Worm (Caenorhabditis elegans) whole organism, L1 larva: ENCODE measurements around the gene fem-3.

Experiments used
- F16B12.6 ChIP-seq: fragments of 150-350 bp; optimal IDR thresholded peaks from 2 replicates; lab custom pipeline; 2014; ENCODE audit warnings: missing biosample characterization, missing genetic modification characterization
- Y116A8C.19 ChIP-seq: sonication (generic microtip); optimal IDR thresholded peaks from 2 replicates; lab custom pipeline; 2016; ENCODE audit warnings: missing compliant biosample characterization, missing genetic modification characterization, borderline replicate concordance
- aha-1 ChIP-seq: fragments of 150-350 bp; optimal IDR thresholded peaks from 2 replicates; lab custom pipeline; 2014; ENCODE audit warnings: missing biosample characterization, missing genetic modification characterization
- aly-2 ChIP-seq: fragments of 150-350 bp; optimal IDR thresholded peaks from 2 replicates; lab custom pipeline; 2014; ENCODE audit warnings: missing biosample characterization, missing genetic modification characterization
- ama-1 ChIP-seq: fragments of 150-350 bp; optimal IDR thresholded peaks from 2 replicates; lab custom pipeline; 2014
- blmp-1 ChIP-seq: fragments of 150-350 bp; optimal IDR thresholded peaks from 2 replicates; lab custom pipeline; 2014; ENCODE audit warnings: missing biosample characterization, missing genetic modification characterization
- ceh-8 ChIP-seq: fragments of 200-800 bp; sonication (Bioruptor generic); optimal IDR thresholded peaks from 2 replicates; lab custom pipeline; 2018; ENCODE audit warnings: mild to moderate bottlenecking, missing genetic modification characterization, moderate library complexity, missing compliant biosample characterization
- ceh-88 ChIP-seq: fragments of 200-800 bp; sonication (Bioruptor generic); IDR thresholded peaks from 2 replicates; pipeline ENCODE4 v1.3.6; 2022; ENCODE audit warnings: missing genetic modification characterization, missing compliant biosample characterization
- ces-1 ChIP-seq: fragments of 150-350 bp; optimal IDR thresholded peaks from 2 replicates; lab custom pipeline; 2014; ENCODE audit warnings: missing biosample characterization, missing genetic modification reagents, missing genetic modification characterization
- dpl-1 ChIP-seq, 3 experiments: fragments of 150-350 bp in 2 of 3; sonication (generic microtip) in 1 of 3; optimal IDR thresholded peaks; 2 replicates each; lab custom pipeline; 2014 to 2017; ENCODE audit warnings: missing biosample characterization in 3 of 3, missing genetic modification characterization in 3 of 3, missing genetic modification reagents in 3 of 3
- efl-1 ChIP-seq, 4 experiments: fragments of 150-350 bp; optimal IDR thresholded peaks in 3 of 4; peaks in 1 of 4; 1 replicate in 1 of 4; 2 replicates in 3 of 4; lab custom pipeline; 2014; ENCODE audit warnings: missing biosample characterization in 2 of 4, missing genetic modification characterization in 2 of 4, missing genetic modification reagents in 2 of 4
- egl-13 ChIP-seq: sonication (generic microtip); optimal IDR thresholded peaks from 2 replicates; lab custom pipeline; 2016; ENCODE audit warnings: missing genotype, missing genetic modification reagents, missing genetic modification characterization, missing compliant biosample characterization
- elt-2 ChIP-seq: sonication (generic microtip); optimal IDR thresholded peaks from 2 replicates; lab custom pipeline; 2016; ENCODE audit warnings: missing genetic modification characterization, mild to moderate bottlenecking, inconsistent platforms, missing compliant biosample characterization, missing genetic modification reagents
- ets-5 ChIP-seq: fragments of 200-800 bp; sonication (Bioruptor generic); IDR thresholded peaks from 2 replicates; pipeline ENCODE4 v1.3.6; 2022; ENCODE audit warnings: missing genetic modification characterization, missing compliant biosample characterization
- fkh-8 ChIP-seq: sonication (generic microtip); optimal IDR thresholded peaks from 2 replicates; lab custom pipeline; 2016; ENCODE audit warnings: mild to moderate bottlenecking, missing genetic modification characterization, missing compliant biosample characterization
- hlh-17 ChIP-seq: fragments of 200-800 bp; sonication (Bioruptor generic); optimal IDR thresholded peaks from 2 replicates; lab custom pipeline; 2018; ENCODE audit warnings: missing genetic modification characterization, mild to moderate bottlenecking, missing compliant biosample characterization, moderate library complexity, borderline replicate concordance
- irx-1 ChIP-seq: sonication (generic microtip); optimal IDR thresholded peaks from 2 replicates; lab custom pipeline; 2016; ENCODE audit warnings: missing genetic modification characterization, missing compliant biosample characterization
- isw-1 ChIP-seq: fragments of 200-800 bp; sonication (Bioruptor generic); IDR thresholded peaks from 2 replicates; pipeline ENCODE4 v1.3.6; 2022; ENCODE audit warnings: missing genetic modification characterization, missing compliant biosample characterization
- jun-1 ChIP-seq: fragments of 150-350 bp; optimal IDR thresholded peaks from 2 replicates; lab custom pipeline; 2014; ENCODE audit warnings: missing biosample characterization, missing genetic modification reagents, missing genetic modification characterization
- lin-13 ChIP-seq: fragments of 150-350 bp; optimal IDR thresholded peaks from 2 replicates; lab custom pipeline; 2014; ENCODE audit warnings: missing biosample characterization, missing genetic modification reagents, missing genetic modification characterization
- lin-15B ChIP-seq: fragments of 150-350 bp; sonication (generic microtip); optimal IDR thresholded peaks from 3 replicates; lab custom pipeline; 2014; ENCODE audit warnings: missing biosample characterization, missing genetic modification characterization
- lin-39 ChIP-seq: fragments of 150-350 bp; optimal IDR thresholded peaks from 2 replicates; lab custom pipeline; 2014; ENCODE audit warnings: missing biosample characterization, missing genetic modification reagents, missing genetic modification characterization
- lsy-2 ChIP-seq, 2 experiments: fragments of 150-350 bp; optimal IDR thresholded peaks; 2 replicates each; lab custom pipeline; 2014; ENCODE audit warnings: missing biosample characterization in 2 of 2, missing genetic modification characterization in 2 of 2
- mab-9 ChIP-seq: fragments of 200-800 bp; sonication (Bioruptor generic); IDR thresholded peaks from 2 replicates; pipeline ENCODE4 v1.3.6; 2022; ENCODE audit warnings: missing genetic modification reagents, missing genetic modification characterization, missing compliant biosample characterization
- mdl-1 ChIP-seq, 2 experiments: fragments of 150-350 bp; optimal IDR thresholded peaks; 2 replicates each; lab custom pipeline; 2014 to 2017; ENCODE audit warnings: missing biosample characterization in 2 of 2, missing genetic modification characterization in 2 of 2, inconsistent platforms in 1 of 2
- nhr-11 ChIP-seq: fragments of 150-350 bp; optimal IDR thresholded peaks from 2 replicates; lab custom pipeline; 2014; ENCODE audit warnings: missing biosample characterization, missing genetic modification characterization
- nhr-19 ChIP-seq: fragments of 200-800 bp; sonication (Bioruptor generic); conservative IDR thresholded peaks from 2 replicates; pipeline ENCODE4 v1.3.6; 2022; ENCODE audit warnings: missing genetic modification characterization, missing compliant biosample characterization
- nhr-20 ChIP-seq: sonication (generic microtip); optimal IDR thresholded peaks from 2 replicates; lab custom pipeline; 2016; ENCODE audit warnings: mild to moderate bottlenecking, missing genetic modification characterization, missing compliant biosample characterization
- nhr-28 ChIP-seq: fragments of 150-350 bp; optimal IDR thresholded peaks from 2 replicates; lab custom pipeline; 2014; ENCODE audit warnings: missing biosample characterization, missing genetic modification characterization
- nhr-47 ChIP-seq: sonication (generic microtip); optimal IDR thresholded peaks from 2 replicates; lab custom pipeline; 2016; ENCODE audit warnings: mild to moderate bottlenecking, missing genetic modification characterization, moderate library complexity, missing compliant biosample characterization
- nhr-76 ChIP-seq: sonication (generic microtip); optimal IDR thresholded peaks from 2 replicates; lab custom pipeline; 2017; ENCODE audit warnings: missing biosample characterization, missing genetic modification characterization
- nhr-90 ChIP-seq: sonication (generic microtip); optimal IDR thresholded peaks from 2 replicates; lab custom pipeline; 2016; ENCODE audit warnings: mild to moderate bottlenecking, missing genetic modification characterization, missing compliant biosample characterization; ENCODE audit not compliant: poor library complexity
- pag-3 ChIP-seq: sonication (generic microtip); optimal IDR thresholded peaks from 2 replicates; lab custom pipeline; 2017; ENCODE audit warnings: missing genetic modification characterization, mild to moderate bottlenecking, missing compliant biosample characterization, antibody characterized with exemption, borderline replicate concordance; ENCODE audit not compliant: insufficient read depth
- pax-3 ChIP-seq: fragments of 200-800 bp; sonication (Bioruptor generic); optimal IDR thresholded peaks from 2 replicates; lab custom pipeline; 2018; ENCODE audit warnings: mild to moderate bottlenecking, missing genetic modification characterization, moderate library complexity, missing compliant biosample characterization
- rnt-1 ChIP-seq: sonication (generic microtip); optimal IDR thresholded peaks from 2 replicates; lab custom pipeline; 2016; ENCODE audit warnings: mild to moderate bottlenecking, missing genetic modification characterization, moderate library complexity, missing compliant biosample characterization
- snpc-4 ChIP-seq: fragments of 150-350 bp; optimal IDR thresholded peaks from 2 replicates; lab custom pipeline; 2014; ENCODE audit warnings: missing biosample characterization, missing genetic modification characterization
- sptf-1 ChIP-seq: fragments of 150-350 bp; optimal IDR thresholded peaks from 2 replicates; lab custom pipeline; 2014; ENCODE audit warnings: missing biosample characterization, missing genetic modification characterization
- sup-37 ChIP-seq: fragments of 200-800 bp; sonication (Bioruptor generic); optimal IDR thresholded peaks from 2 replicates; lab custom pipeline; 2018; ENCODE audit warnings: mild to moderate bottlenecking, missing genetic modification characterization, missing compliant biosample characterization
- swsn-7 ChIP-seq: sonication (generic microtip); optimal IDR thresholded peaks from 2 replicates; lab custom pipeline; 2016; ENCODE audit warnings: missing genetic modification characterization, missing compliant biosample characterization
- tbx-2 ChIP-seq: sonication (generic microtip); optimal IDR thresholded peaks from 2 replicates; lab custom pipeline; 2016; ENCODE audit warnings: missing genetic modification characterization, missing compliant biosample characterization
- unc-130 ChIP-seq: fragments of 150-350 bp; optimal IDR thresholded peaks from 2 replicates; lab custom pipeline; 2017; ENCODE audit warnings: missing biosample characterization, missing genetic modification characterization, inconsistent platforms
- unc-62 ChIP-seq: fragments of 150-350 bp; optimal IDR thresholded peaks from 2 replicates; lab custom pipeline; 2014; ENCODE audit warnings: missing biosample characterization, missing genetic modification reagents, missing genetic modification characterization
- unc-98 ChIP-seq: fragments of 200-800 bp; sonication (Bioruptor generic); IDR thresholded peaks from 2 replicates; pipeline ENCODE4 v1.3.6; 2022; ENCODE audit warnings: missing genetic modification characterization, missing compliant biosample characterization
- ztf-11 ChIP-seq, 2 experiments: sonication (generic microtip); optimal IDR thresholded peaks; 2 replicates each; lab custom pipeline; 2016 to 2017; ENCODE audit warnings: missing genetic modification characterization in 2 of 2, missing biosample characterization in 1 of 2, missing compliant biosample characterization in 1 of 2

Gene fem-3

DNA sequence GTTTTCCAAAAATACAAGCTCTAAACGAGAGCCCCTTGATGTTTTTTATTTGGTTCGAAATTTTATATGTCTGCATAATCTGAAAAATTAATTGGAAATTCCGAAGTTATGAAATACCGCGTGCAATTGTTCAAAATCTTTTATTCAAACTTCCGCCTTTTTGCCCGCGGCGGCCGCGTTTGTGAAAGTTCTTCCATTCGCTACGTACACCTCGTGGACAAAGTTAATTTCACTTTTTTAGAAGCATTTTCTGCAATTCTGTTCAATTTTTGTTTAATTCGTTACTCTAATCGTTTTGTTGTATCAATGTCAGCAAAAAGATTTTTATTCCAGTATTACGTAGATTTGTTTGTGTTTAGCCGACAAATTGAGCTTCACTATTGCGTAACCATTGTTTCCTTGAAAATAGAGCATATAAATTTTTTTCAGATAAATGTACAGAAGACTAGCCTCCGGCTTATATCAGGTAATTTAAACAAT lies 30.5 kb upstream of the fem-3 start, which contains the start of gene mppb-1 (continued):
- peak; percentile 90 for TF ChIP-seq egl-13 (tag; lab: Kevin White, UChicago)
- peak; percentile 57 for TF ChIP-seq F16B12.6
- peak; percentile 80 for TF ChIP-seq lin-13 (GFP tag; lab: Kevin White, UChicago)
- TF ChIP-seq jun-1 (tag; lab: Kevin White, UChicago): peak; percentile 76
- peak; percentile 94 for TF ChIP-seq nhr-90 (tag; lab: Kevin White, UChicago)
- TF ChIP-seq fkh-8: peak; percentile 72
- TF ChIP-seq snpc-4: peak; percentile 65
- TF ChIP-seq irx-1 (tag; lab: Kevin White, UChicago): peak; percentile 92
- TF ChIP-seq pag-3 (tag; lab: Kevin White, UChicago): no peak
- TF ChIP-seq ceh-8: peak; percentile 81
- TF ChIP-seq lsy-2 (tag; optimal IDR thresholded peaks at IDR 0.05; lab: Kevin White, UChicago): peak; percentile 79 to 88
- no peak for TF ChIP-seq ets-5 (GFP tag; lab: Robert Waterston, UW)
- no peak for TF ChIP-seq nhr-28
- peak; percentile 70 for TF ChIP-seq ceh-88 (GFP tag; lab: Robert Waterston, UW)
- peak; percentile 23 for TF ChIP-seq aly-2 (tag; lab: Kevin White, UChicago)
- peak; percentile 100 for TF ChIP-seq rnt-1 (tag; lab: Kevin White, UChicago)
- TF ChIP-seq swsn-7 (tag; lab: Kevin White, UChicago): peak; percentile 87
- TF ChIP-seq mdl-1 (tag; optimal IDR thresholded peaks at IDR 0.05; lab: Kevin White, UChicago): peak in 1 of 2 experiments; percentile 65
- TF ChIP-seq elt-2 (tag; lab: Kevin White, UChicago): peak; percentile 72
- peak; percentile 85 for TF ChIP-seq nhr-19
- TF ChIP-seq sptf-1 (tag; lab: Kevin White, UChicago): no peak
- no peak for TF ChIP-seq ces-1 (GFP tag; lab: Kevin White, UChicago)
- peak; percentile 88 for TF ChIP-seq unc-130 (tag; lab: Kevin White, UChicago)
- no peak for TF ChIP-seq hlh-17 (GFP tag; lab: Kevin White, UChicago)
- TF ChIP-seq isw-1: peak; percentile 81
- TF ChIP-seq pax-3 (tag; lab: Kevin White, UChicago): peak; percentile 93
- TF ChIP-seq nhr-76 (tag; lab: Kevin White, UChicago): no peak
- TF ChIP-seq sup-37 (GFP tag; lab: Kevin White, UChicago): no peak
- TF ChIP-seq unc-62 (GFP tag; lab: Kevin White, UChicago): no peak
- peak; percentile 15 for TF ChIP-seq ama-1 (lab: Kevin White, UChicago)
- TF ChIP-seq nhr-20 (tag; lab: Kevin White, UChicago): peak; percentile 89
- TF ChIP-seq unc-98 (GFP tag; lab: Robert Waterston, UW): peak; percentile 80
- no peak for TF ChIP-seq nhr-11 (tag; lab: Kevin White, UChicago)
- TF ChIP-seq mab-9: peak; percentile 78
- TF ChIP-seq aha-1 (tag; lab: Kevin White, UChicago): no peak
- peak; percentile 69 for TF ChIP-seq lin-39 (tag; lab: Kevin White, UChicago)
- peak; percentile 99 for TF ChIP-seq blmp-1 (tag; lab: Kevin White, UChicago)
- TF ChIP-seq nhr-47: peak; percentile 93
- peak; percentile 92 for TF ChIP-seq tbx-2 (tag; lab: Kevin White, UChicago)
- TF ChIP-seq ztf-11 (tag; optimal IDR thresholded peaks at IDR 0.05; lab: Kevin White, UChicago): peak in 1 of 2 experiments; percentile 94
- peak; percentile 91 for TF ChIP-seq Y116A8C.19 (tag; lab: Kevin White, UChicago)

DNA sequence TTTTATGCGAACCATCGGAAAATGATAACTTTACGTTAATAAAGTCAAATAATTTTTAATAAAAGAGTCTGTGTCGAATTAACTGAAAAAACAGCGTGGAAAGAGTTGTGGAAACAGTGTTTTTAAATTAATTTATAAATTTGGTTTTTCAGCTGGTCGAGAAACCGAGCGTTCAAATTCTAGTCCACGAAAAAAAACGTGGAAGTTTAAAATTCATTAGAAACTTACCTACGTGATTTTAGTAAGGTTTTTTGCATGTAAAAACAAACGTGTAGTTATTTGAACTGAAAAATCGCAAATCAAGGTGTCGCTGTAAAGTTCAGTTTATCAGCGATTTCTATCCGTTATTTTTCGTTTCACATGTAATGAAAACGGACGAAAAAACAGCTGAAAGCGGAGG lies 26.3 kb upstream of the fem-3 start, which contains the start of gene mans-4:
Gene mans-4, minus strand, starts transcription at position 101 of the 400 bp plus-strand sequence.
- TF ChIP-seq dpl-1 (GFP tag; optimal IDR thresholded peaks at IDR 0.05; lab: Kevin White, UChicago) (peak in 1 of 3 experiments; percentile 14), lsy-2 (tag; optimal IDR thresholded peaks at IDR 0.05; lab: Kevin White, UChicago) (no peak), ets-5 (GFP tag; lab: Robert Waterston, UW) (no peak), lin-15B (tag; lab: Kevin White, UChicago) (no peak), fkh-8 (no peak), efl-1 (optimal IDR thresholded peaks at IDR 0.05; lab: Kevin White, UChicago) (no peak), efl-1 (GFP tag; optimal IDR thresholded peaks at IDR 0.05 in 1 of 2; lab: Kevin White, UChicago) (peak; percentile 3 to 88), ama-1 (lab: Kevin White, UChicago) (no peak)
